Worm (Caenorhabditis elegans): ENCODE data around the gene Y38H8A.1.

ce11 chrIV:13505662-13506061 is 23.1 kb downstream of the Y38H8A.1 start, which contains the start of gene nlp-17:
- TF ChIP-seq lin-13 (GFP tag; optimal IDR thresholded peaks at IDR 0.05) (no peak), zag-1 (tag; optimal IDR thresholded peaks at IDR 0.05) (no peak), pha-4 (GFP tag; IDR thresholded peaks at IDR 0.05) (no peak), pha-4 (tag; optimal IDR thresholded peaks at IDR 0.05) (no peak), ztf-11 (tag; optimal IDR thresholded peaks at IDR 0.05) (no peak), F26F4.8 (GFP tag; conservative IDR thresholded peaks at IDR 0.05) (no peak), unc-130 (GFP tag; optimal IDR thresholded peaks at IDR 0.05) (no peak), rbr-2 (tag; optimal IDR thresholded peaks at IDR 0.05) (no peak), nhr-41 (GFP tag; IDR thresholded peaks at IDR 0.05) (no peak), nhr-237 (tag; optimal IDR thresholded peaks at IDR 0.05) (no peak), ZK546.5 (tag; optimal IDR thresholded peaks at IDR 0.05) (no peak), ceh-44 (GFP tag; IDR thresholded peaks at IDR 0.05) (no peak)
